Fruit fly (Drosophila melanogaster) whole organism, embryonic: ENCODE results near the gene Sbp2.

ENCODE experiments used
- Atf6 ChIP-seq: fragments of 200-800 bp; sonication (Bioruptor generic); IDR thresholded peaks from 2 replicates; pipeline ENCODE4 v1.3.6; 2022; ENCODE audit warnings: missing biosample characterization, missing genetic modification characterization
- BtbVII ChIP-seq: fragments of 200-800 bp; sonication (Bioruptor generic); optimal IDR thresholded peaks from 3 replicates; lab custom pipeline; 2017; ENCODE audit warnings: missing biosample characterization, mild to moderate bottlenecking, missing genetic modification characterization
- CG11456 ChIP-seq: fragments of 200-800 bp; sonication (Bioruptor generic); IDR thresholded peaks from 3 replicates; pipeline ENCODE4 v1.3.6; 2022; ENCODE audit warnings: missing biosample characterization, missing genetic modification characterization
- CG11696 ChIP-seq: fragments of 200-800 bp; sonication (Bioruptor generic); IDR thresholded peaks from 2 replicates; pipeline ENCODE4 v1.3.6; 2022; ENCODE audit warnings: missing biosample characterization, missing genetic modification characterization
- CG12299 ChIP-seq: fragments of 200-800 bp; sonication (Bioruptor generic); optimal IDR thresholded peaks from 2 replicates; lab custom pipeline; 2018; ENCODE audit warnings: missing biosample characterization, mild to moderate bottlenecking, missing genetic modification characterization
- CG1529 ChIP-seq: fragments of 200-800 bp; sonication (Bioruptor generic); optimal IDR thresholded peaks from 3 replicates; lab custom pipeline; 2018; ENCODE audit warnings: missing biosample characterization, missing genetic modification characterization
- CG31388 ChIP-seq: fragments of 200-800 bp; sonication (Bioruptor generic); optimal IDR thresholded peaks from 2 replicates; lab custom pipeline; 2016; ENCODE audit warnings: missing biosample characterization, missing genetic modification characterization
- CG34376 ChIP-seq: fragments of 200-800 bp; sonication (Bioruptor generic); optimal IDR thresholded peaks from 2 replicates; lab custom pipeline; 2018; ENCODE audit warnings: missing biosample characterization, mild to moderate bottlenecking, missing genetic modification characterization
- CG42726 ChIP-seq: fragments of 200-800 bp; sonication (Bioruptor generic); IDR thresholded peaks from 2 replicates; pipeline ENCODE4 v1.3.6; 2022; ENCODE audit warnings: missing biosample characterization, missing genetic modification characterization; ENCODE audit not compliant: partially characterized antibody
- CG4328 ChIP-seq: fragments of 200-800 bp; sonication (Bioruptor generic); optimal IDR thresholded peaks from 3 replicates; lab custom pipeline; 2017; ENCODE audit warnings: missing biosample characterization, missing genetic modification reagents, missing genetic modification characterization
- CG6683 ChIP-seq: fragments of 200-800 bp; sonication (Bioruptor generic); optimal IDR thresholded peaks from 2 replicates; lab custom pipeline; 2017; ENCODE audit warnings: missing biosample characterization, mild to moderate bottlenecking, missing genetic modification characterization, missing genetic modification reagents
- CG7786 ChIP-seq: fragments of 200-800 bp; sonication (Bioruptor generic); optimal IDR thresholded peaks from 2 replicates; lab custom pipeline; 2016; ENCODE audit warnings: missing biosample characterization, missing genetic modification characterization
- CG8359 ChIP-seq: fragments of 200-800 bp; sonication (Bioruptor generic); optimal IDR thresholded peaks from 2 replicates; lab custom pipeline; 2017; ENCODE audit warnings: missing biosample characterization, mild to moderate bottlenecking, missing genetic modification characterization, borderline replicate concordance
- CG9817 ChIP-seq: fragments of 200-800 bp; sonication (Bioruptor generic); optimal IDR thresholded peaks from 2 replicates; lab custom pipeline; 2018; ENCODE audit warnings: missing biosample characterization, mild to moderate bottlenecking, missing genetic modification characterization, moderate library complexity
- Chrac-16 ChIP-seq: fragments of 200-800 bp; sonication (Bioruptor generic); optimal IDR thresholded peaks from 3 replicates; lab custom pipeline; 2016; ENCODE audit warnings: missing biosample characterization, missing genetic modification characterization
- Deaf1 ChIP-seq: fragments of 200-800 bp; optimal IDR thresholded peaks from 3 replicates; lab custom pipeline; 2019; ENCODE audit warnings: missing biosample characterization, mild to moderate bottlenecking, missing genetic modification characterization, moderate library complexity
- Dp ChIP-seq: fragments of 200-800 bp; sonication (Bioruptor generic); optimal IDR thresholded peaks from 2 replicates; lab custom pipeline; 2018; ENCODE audit warnings: missing biosample characterization, mild to moderate bottlenecking, missing genetic modification characterization, moderate library complexity
- Gug ChIP-seq: fragments of 200-800 bp; sonication (Bioruptor generic); IDR thresholded peaks from 4 replicates; pipeline ENCODE4 v1.3.6; 2022; ENCODE audit warnings: missing biosample characterization, missing genetic modification characterization
- Hand ChIP-seq: fragments of 200-800 bp; sonication (Bioruptor generic); optimal IDR thresholded peaks from 2 replicates; lab custom pipeline; 2017; ENCODE audit warnings: mild to moderate bottlenecking, missing biosample characterization, missing genetic modification reagents, missing genetic modification characterization
- Hr3 ChIP-seq: fragments of 200-800 bp; sonication (Bioruptor generic); optimal IDR thresholded peaks from 3 replicates; lab custom pipeline; 2016; ENCODE audit warnings: missing biosample characterization, missing genetic modification characterization
- MESR4 ChIP-seq: fragments of 200-800 bp; sonication (Bioruptor generic); optimal IDR thresholded peaks from 2 replicates; lab custom pipeline; 2018; ENCODE audit warnings: missing biosample characterization, mild to moderate bottlenecking, missing genetic modification characterization, moderate library complexity
- Meics ChIP-seq: fragments of 200-800 bp; sonication (Bioruptor generic); optimal IDR thresholded peaks from 2 replicates; lab custom pipeline; 2017; ENCODE audit warnings: missing biosample characterization, mild to moderate bottlenecking, missing genetic modification characterization
- NK7.1 ChIP-seq: fragments of 200-800 bp; sonication (Bioruptor generic); optimal IDR thresholded peaks from 3 replicates; lab custom pipeline; 2016; ENCODE audit warnings: missing biosample characterization, missing genetic modification characterization
- Oli ChIP-seq: fragments of 200-800 bp; sonication (Bioruptor generic); optimal IDR thresholded peaks from 2 replicates; lab custom pipeline; 2018; ENCODE audit warnings: missing biosample characterization, mild to moderate bottlenecking, missing genetic modification characterization, moderate library complexity
- Optix ChIP-seq: fragments of 200-800 bp; sonication (Bioruptor generic); IDR thresholded peaks from 3 replicates; pipeline ENCODE4 v1.3.6; 2022; ENCODE audit warnings: missing biosample characterization, missing genetic modification characterization
- Scr ChIP-seq: fragments of 200-800 bp; sonication (Bioruptor generic); IDR thresholded peaks from 2 replicates; pipeline ENCODE4 v1.3.6; 2022; ENCODE audit warnings: missing biosample characterization, missing genetic modification characterization; ENCODE audit not compliant: partially characterized antibody
- ab ChIP-seq: fragments of 200-800 bp; sonication (Bioruptor generic); optimal IDR thresholded peaks from 2 replicates; lab custom pipeline; 2016; ENCODE audit warnings: missing biosample characterization, missing genetic modification characterization
- ac ChIP-seq: fragments of 200-800 bp; sonication (Bioruptor generic); optimal IDR thresholded peaks from 3 replicates; lab custom pipeline; 2017; ENCODE audit warnings: missing biosample characterization, mild to moderate bottlenecking, missing genetic modification characterization
- cas ChIP-seq: fragments of 200-800 bp; sonication (Bioruptor generic); IDR thresholded peaks from 2 replicates; pipeline ENCODE4 v1.3.6; 2022; ENCODE audit warnings: missing biosample characterization, missing genetic modification characterization
- cg ChIP-seq: fragments of 200-800 bp; sonication (Bioruptor generic); optimal IDR thresholded peaks from 3 replicates; lab custom pipeline; 2019; ENCODE audit warnings: missing biosample characterization, mild to moderate bottlenecking, missing genetic modification characterization, moderate library complexity
- chif ChIP-seq, 2 experiments: fragments of 200-800 bp; sonication (Bioruptor generic); optimal IDR thresholded peaks; 3 replicates each; lab custom pipeline; 2016; ENCODE audit warnings: missing biosample characterization in 2 of 2, missing genetic modification characterization in 2 of 2
- danr ChIP-seq: fragments of 200-800 bp; sonication (Bioruptor generic); IDR thresholded peaks from 2 replicates; pipeline ENCODE4 v1.3.6; 2022; ENCODE audit warnings: missing biosample characterization, missing genetic modification characterization
- eyg ChIP-seq: fragments of 200-800 bp; sonication (Bioruptor generic); optimal IDR thresholded peaks from 3 replicates; lab custom pipeline; 2016; ENCODE audit warnings: missing biosample characterization, missing genetic modification characterization
- fru ChIP-seq: fragments of >200 bp; optimal IDR thresholded peaks from 2 replicates; lab custom pipeline; 2017
- fu2 ChIP-seq: fragments of 200-800 bp; sonication (Bioruptor generic); optimal IDR thresholded peaks from 2 replicates; lab custom pipeline; 2016; ENCODE audit warnings: missing biosample characterization, missing genetic modification characterization
- gt ChIP-seq: fragments of 200-800 bp; sonication (Bioruptor generic); IDR thresholded peaks from 2 replicates; pipeline ENCODE4 v1.3.6; 2022; ENCODE audit warnings: missing biosample characterization, missing genetic modification characterization
- lola ChIP-seq, 3 experiments: fragments of >200 bp in 2 of 3; fragments of 200-800 bp in 1 of 3; sonication (Bioruptor generic) in 1 of 3; optimal IDR thresholded peaks; 2 replicates each; lab custom pipeline; 2017 to 2019; ENCODE audit warnings: missing biosample characterization in 3 of 3, missing genetic modification characterization in 3 of 3, mild to moderate bottlenecking in 1 of 3, moderate library complexity in 1 of 3
- nau ChIP-seq: fragments of 200-800 bp; sonication (Bioruptor generic); optimal IDR thresholded peaks from 3 replicates; lab custom pipeline; 2017; ENCODE audit warnings: missing biosample characterization, mild to moderate bottlenecking, missing genetic modification characterization, missing genetic modification reagents
- pita ChIP-seq: fragments of 200-800 bp; sonication (Bioruptor generic); optimal IDR thresholded peaks from 2 replicates; lab custom pipeline; 2017; ENCODE audit warnings: missing biosample characterization, mild to moderate bottlenecking, missing genetic modification characterization
- pum ChIP-seq: fragments of 200-800 bp; sonication (Bioruptor generic); optimal IDR thresholded peaks from 2 replicates; lab custom pipeline; 2016; ENCODE audit warnings: missing biosample characterization, missing genetic modification characterization
- seq ChIP-seq: fragments of 200-800 bp; sonication (Bioruptor generic); IDR thresholded peaks from 2 replicates; pipeline ENCODE4 v1.3.6; 2022; ENCODE audit warnings: missing biosample characterization, missing genetic modification characterization
- sob ChIP-seq: fragments of 200-800 bp; sonication (Bioruptor generic); IDR thresholded peaks from 2 replicates; pipeline ENCODE4 v1.3.6; 2022; ENCODE audit warnings: missing biosample characterization, missing genetic modification characterization
- tll ChIP-seq, 2 experiments: fragments of 200-800 bp in 1 of 2; fragments of >200 bp in 1 of 2; sonication (Bioruptor generic) in 1 of 2; optimal IDR thresholded peaks; 2 replicates each; lab custom pipeline; 2017 to 2019; ENCODE audit warnings: missing biosample characterization in 2 of 2, missing genetic modification characterization in 2 of 2, mild to moderate bottlenecking in 1 of 2, moderate library complexity in 1 of 2
- tna ChIP-seq: fragments of 200-800 bp; sonication (Bioruptor generic); IDR thresholded peaks from 2 replicates; pipeline ENCODE4 v1.3.6; 2022; ENCODE audit warnings: missing biosample characterization, missing genetic modification characterization; ENCODE audit not compliant: partially characterized antibody
- tx ChIP-seq: fragments of 200-800 bp; sonication (Bioruptor generic); optimal IDR thresholded peaks from 2 replicates; lab custom pipeline; 2016; ENCODE audit warnings: missing biosample characterization, missing genetic modification characterization
- vnd ChIP-seq: fragments of 200-800 bp; sonication (Bioruptor generic); IDR thresholded peaks from 3 replicates; pipeline ENCODE4 v1.3.6; 2022; ENCODE audit warnings: missing biosample characterization, missing genetic modification characterization; ENCODE audit not compliant: partially characterized antibody
- zen ChIP-seq: fragments of 200-800 bp; sonication (Bioruptor generic); optimal IDR thresholded peaks from 3 replicates; lab custom pipeline; 2018; ENCODE audit warnings: missing biosample characterization, mild to moderate bottlenecking, missing genetic modification characterization, moderate library complexity
- zfh1 ChIP-seq: fragments of 200-800 bp; sonication (Bioruptor generic); IDR thresholded peaks from 3 replicates; pipeline ENCODE4 v1.3.6; 2022; ENCODE audit warnings: missing biosample characterization, missing genetic modification characterization

Gene Sbp2

dm6 chr3L:8299224-8300130 is 4.5 kb upstream of the Sbp2 start, which contains the start of the genes Arl5 and CG13671 (continued):
- peak; percentile 88 for TF ChIP-seq CG11456 (GFP tag; lab: Robert Waterston, UW)
- no peak for TF ChIP-seq pita (GFP tag; lab: Kevin White, UChicago)
- TF ChIP-seq pum, result peak; percentile 54
- TF ChIP-seq gt (GFP tag; lab: Robert Waterston, UW), result no peak
- peak; percentile 27 for TF ChIP-seq CG7786 (GFP tag; lab: Kevin White, UChicago)
- no peak; the same call in 1 of the 2 replicates for TF ChIP-seq danr (GFP tag; lab: Robert Waterston, UW)
- peak; percentile 62; the same call in 1 of the 3 replicates for TF ChIP-seq Optix (GFP tag; lab: Robert Waterston, UW)
- TF ChIP-seq CG9817 (tag; lab: Kevin White, UChicago), result no peak
- 0 out of 2 replicates have a peak, but pooled peaks have one; percentile 55 for TF ChIP-seq cas (GFP tag; lab: Robert Waterston, UW)
- peak; percentile 25 for TF ChIP-seq nau (GFP tag; lab: Kevin White, UChicago)
- TF ChIP-seq CG8359 (GFP tag; lab: Kevin White, UChicago), result no peak
- no peak; the same call in 1 of the 2 replicates for TF ChIP-seq CG11696 (GFP tag; lab: Robert Waterston, UW)
- peak; percentile 43 for TF ChIP-seq CG6683 (GFP tag; lab: Kevin White, UChicago)
- no peak for TF ChIP-seq fru (lab: Kevin White, UChicago)
- TF ChIP-seq zen (tag; lab: Kevin White, UChicago), result peak; percentile 90
- TF ChIP-seq ac (GFP tag; lab: Kevin White, UChicago), result no peak
- peak; percentile 73; the same call in 3 of the 4 replicates for TF ChIP-seq Gug
- peak; percentile 60 for TF ChIP-seq chif (GFP tag; optimal IDR thresholded peaks at IDR 0.05; lab: Kevin White, UChicago)
- TF ChIP-seq NK7.1, result no peak
- TF ChIP-seq Dp (GFP tag; lab: Kevin White, UChicago), result peak; percentile 44
- TF ChIP-seq Scr (GFP tag; lab: Robert Waterston, UW), result peak; percentile 82
- peak; percentile 70 for TF ChIP-seq CG31388 (GFP tag; lab: Kevin White, UChicago)
- peak; percentile 10 for TF ChIP-seq CG1529 (GFP tag; lab: Kevin White, UChicago)
- TF ChIP-seq tx (GFP tag; lab: Kevin White, UChicago), result peak; percentile 62
- TF ChIP-seq Hr3 (GFP tag; lab: Kevin White, UChicago), result peak; percentile 86
- TF ChIP-seq Chrac-16 (GFP tag; lab: Kevin White, UChicago), result peak; percentile 86
- peak; percentile 66; the same call in 1 of the 2 replicates for TF ChIP-seq seq (GFP tag; lab: Robert Waterston, UW)
- TF ChIP-seq CG12299 (tag; lab: Kevin White, UChicago), result peak; percentile 22
- no peak for TF ChIP-seq Deaf1
- TF ChIP-seq fu2 (GFP tag; lab: Kevin White, UChicago), result peak; percentile 14
- TF ChIP-seq sob, result peak; percentile 91
- TF ChIP-seq CG42726 (GFP tag; lab: Robert Waterston, UW), result no peak; the same call in 1 of the 2 replicates
- TF ChIP-seq cg (GFP tag; lab: Kevin White, UChicago), result peak; percentile 91
- peak; percentile 83 for TF ChIP-seq MESR4 (GFP tag; lab: Kevin White, UChicago)
- peak; percentile 27 for TF ChIP-seq CG4328 (GFP tag; lab: Kevin White, UChicago)
- peak; percentile 85 for TF ChIP-seq zfh1 (GFP tag; lab: Robert Waterston, UW)
- peak; percentile 78 for TF ChIP-seq vnd
- no peak for TF ChIP-seq BtbVII (GFP tag; lab: Kevin White, UChicago)
- peak in 1 of 2 experiments; percentile 35 for TF ChIP-seq tll (GFP tag; optimal IDR thresholded peaks at IDR 0.05; lab: Kevin White, UChicago)
- TF ChIP-seq eyg (GFP tag; lab: Kevin White, UChicago), result peak; percentile 7
- peak; percentile 71 for TF ChIP-seq Meics (GFP tag; lab: Kevin White, UChicago)
- peak; percentile 75 for TF ChIP-seq CG34376
- peak; percentile 46 for TF ChIP-seq Oli (tag; lab: Kevin White, UChicago)
- peak; percentile 6 for TF ChIP-seq ab
- no peak for TF ChIP-seq Hand (GFP tag; lab: Kevin White, UChicago)
- TF ChIP-seq Atf6 (GFP tag; lab: Robert Waterston, UW), result peak; percentile 68
- peak in 2 of 3 experiments; percentile 16 to 60 for TF ChIP-seq lola (GFP tag; optimal IDR thresholded peaks at IDR 0.05; lab: Kevin White, UChicago)
- no peak for TF ChIP-seq tna
